Worm (Caenorhabditis elegans) whole organism, midembryonic: ENCODE measurements around the gene lgc-56.

Experiments used
- T22C8.4 ChIP-seq: fragments of 200-800 bp; sonication (Bioruptor generic); IDR thresholded peaks from 2 replicates; pipeline ENCODE4 v1.3.6; 2022; ENCODE audit warnings: missing genetic modification characterization, missing compliant biosample characterization
- flt-1 ChIP-seq: fragments of 200-800 bp; sonication (Bioruptor generic); IDR thresholded peaks from 2 replicates; pipeline ENCODE4 v1.3.6; 2022; ENCODE audit warnings: missing genetic modification characterization, missing compliant biosample characterization
- klf-2 ChIP-seq: fragments of 200-800 bp; sonication (Bioruptor generic); conservative IDR thresholded peaks from 2 replicates; pipeline ENCODE4 v1.3.6; 2022; ENCODE audit warnings: missing genetic modification reagents, missing genetic modification characterization, missing compliant biosample characterization
- tab-1 ChIP-seq: fragments of 200-800 bp; sonication (Bioruptor generic); IDR thresholded peaks from 2 replicates; pipeline ENCODE4 v1.3.6; 2022; ENCODE audit warnings: missing genetic modification characterization, missing compliant biosample characterization
- ztf-23 ChIP-seq: fragments of 200-800 bp; sonication (Bioruptor generic); IDR thresholded peaks from 2 replicates; pipeline ENCODE4 v1.3.6; 2022; ENCODE audit warnings: missing genetic modification reagents, missing genetic modification characterization, missing compliant biosample characterization
- ztf-29 ChIP-seq: fragments of 200-800 bp; sonication (Bioruptor generic); IDR thresholded peaks from 2 replicates; pipeline ENCODE4 v1.3.6; 2022; ENCODE audit warnings: missing genetic modification reagents, missing genetic modification characterization, missing compliant biosample characterization

DNA sequence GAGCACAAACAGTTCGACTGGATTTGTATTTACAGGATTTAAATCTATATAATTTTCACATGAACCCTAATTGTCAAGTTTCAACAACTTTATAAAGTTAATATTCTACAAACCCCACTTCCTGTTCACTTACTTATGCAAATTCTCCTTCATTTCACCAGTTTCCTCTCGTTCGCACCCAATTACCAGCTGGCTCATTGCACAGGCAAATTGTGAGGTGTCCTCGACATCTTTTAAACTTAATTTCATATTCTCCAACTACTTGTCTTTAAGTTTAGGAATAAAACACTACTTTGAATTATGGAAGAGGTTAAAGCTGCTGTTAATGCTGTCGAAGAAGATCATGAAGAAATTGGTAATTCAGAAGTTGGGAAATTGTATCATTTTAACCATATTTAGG lies 42.3 kb downstream of the lgc-56 start, which contains the start of gene C27D6.1:
- TF ChIP-seq klf-2 (GFP tag; lab: Robert Waterston, UW): no peak
- no peak for TF ChIP-seq ztf-23 (GFP tag; lab: Robert Waterston, UW)
- no peak for TF ChIP-seq tab-1 (GFP tag; lab: Robert Waterston, UW)
- TF ChIP-seq T22C8.4 (GFP tag; lab: Robert Waterston, UW): no peak
- no peak for TF ChIP-seq flt-1 (GFP tag; lab: Robert Waterston, UW)
- no peak for TF ChIP-seq ztf-29 (GFP tag; lab: Robert Waterston, UW)
